Worm (Caenorhabditis elegans) whole organism, L1 larva: ENCODE results near the gene C08E8.10.
A peak's percentile ranks its signal among the peaks of the same experiment; 100 is the strongest.

ENCODE experiments used
- F16B12.6 ChIP-seq: fragments of 150-350 bp; optimal IDR thresholded peaks from 2 replicates; lab custom pipeline; 2014; ENCODE audit warnings: missing biosample characterization, missing genetic modification characterization
- Y116A8C.19 ChIP-seq: sonication (generic microtip); optimal IDR thresholded peaks from 2 replicates; lab custom pipeline; 2016; ENCODE audit warnings: missing compliant biosample characterization, missing genetic modification characterization, borderline replicate concordance
- ama-1 ChIP-seq: fragments of 150-350 bp; optimal IDR thresholded peaks from 2 replicates; lab custom pipeline; 2014
- blmp-1 ChIP-seq: fragments of 150-350 bp; optimal IDR thresholded peaks from 2 replicates; lab custom pipeline; 2014; ENCODE audit warnings: missing biosample characterization, missing genetic modification characterization
- ceh-63 ChIP-seq: fragments of 200-800 bp; sonication (Bioruptor generic); optimal IDR thresholded peaks from 2 replicates; lab custom pipeline; 2018; ENCODE audit warnings: mild to moderate bottlenecking, missing genetic modification characterization, missing compliant biosample characterization
- ceh-88 ChIP-seq: fragments of 200-800 bp; sonication (Bioruptor generic); IDR thresholded peaks from 2 replicates; pipeline ENCODE4 v1.3.6; 2022; ENCODE audit warnings: missing genetic modification characterization, missing compliant biosample characterization
- dpl-1 ChIP-seq, 3 experiments: fragments of 150-350 bp in 2 of 3; sonication (generic microtip) in 1 of 3; optimal IDR thresholded peaks; 2 replicates each; lab custom pipeline; 2014 to 2017; ENCODE audit warnings: missing biosample characterization in 3 of 3, missing genetic modification characterization in 3 of 3, missing genetic modification reagents in 3 of 3
- efl-1 ChIP-seq, 4 experiments: fragments of 150-350 bp; optimal IDR thresholded peaks in 3 of 4; peaks in 1 of 4; 1 replicate in 1 of 4; 2 replicates in 3 of 4; lab custom pipeline; 2014; ENCODE audit warnings: missing biosample characterization in 2 of 4, missing genetic modification characterization in 2 of 4, missing genetic modification reagents in 2 of 4
- efl-3 ChIP-seq: fragments of 200-800 bp; sonication (Bioruptor generic); optimal IDR thresholded peaks from 2 replicates; lab custom pipeline; 2018; ENCODE audit warnings: mild to moderate bottlenecking, missing genetic modification characterization, missing compliant biosample characterization
- elt-2 ChIP-seq: sonication (generic microtip); optimal IDR thresholded peaks from 2 replicates; lab custom pipeline; 2016; ENCODE audit warnings: missing genetic modification characterization, mild to moderate bottlenecking, inconsistent platforms, missing compliant biosample characterization, missing genetic modification reagents
- elt-3 ChIP-seq, 6 experiments: fragments of 150-350 bp in 1 of 6; sonication (generic microtip); optimal IDR thresholded peaks; 2 replicates each; lab custom pipeline; 2017 to 2018; ENCODE audit warnings: missing biosample characterization in 6 of 6, missing genetic modification characterization in 6 of 6, inconsistent platforms in 1 of 6
- ets-5 ChIP-seq: fragments of 200-800 bp; sonication (Bioruptor generic); IDR thresholded peaks from 2 replicates; pipeline ENCODE4 v1.3.6; 2022; ENCODE audit warnings: missing genetic modification characterization, missing compliant biosample characterization
- fkh-10 ChIP-seq: sonication (generic microtip); optimal IDR thresholded peaks from 2 replicates; lab custom pipeline; 2017; ENCODE audit warnings: missing biosample characterization, missing genetic modification reagents, missing genetic modification characterization
- fos-1 ChIP-seq: fragments of 150-350 bp; optimal IDR thresholded peaks from 2 replicates; lab custom pipeline; 2014; ENCODE audit warnings: missing biosample characterization, missing genetic modification characterization
- hlh-4 ChIP-seq: sonication (generic microtip); optimal IDR thresholded peaks from 2 replicates; lab custom pipeline; 2016; ENCODE audit warnings: mild to moderate bottlenecking, missing genetic modification characterization, missing compliant biosample characterization
- jun-1 ChIP-seq: fragments of 150-350 bp; optimal IDR thresholded peaks from 2 replicates; lab custom pipeline; 2014; ENCODE audit warnings: missing biosample characterization, missing genetic modification reagents, missing genetic modification characterization
- lin-13 ChIP-seq: fragments of 150-350 bp; optimal IDR thresholded peaks from 2 replicates; lab custom pipeline; 2014; ENCODE audit warnings: missing biosample characterization, missing genetic modification reagents, missing genetic modification characterization
- lin-35 ChIP-seq, 2 experiments: fragments of 150-350 bp; optimal IDR thresholded peaks; 2 replicates each; lab custom pipeline; 2014; ENCODE audit warnings: missing biosample characterization in 2 of 2, missing genetic modification characterization in 2 of 2, missing genetic modification reagents in 2 of 2
- mdl-1 ChIP-seq, 2 experiments: fragments of 150-350 bp; optimal IDR thresholded peaks; 2 replicates each; lab custom pipeline; 2014 to 2017; ENCODE audit warnings: missing biosample characterization in 2 of 2, missing genetic modification characterization in 2 of 2, inconsistent platforms in 1 of 2
- nhr-11 ChIP-seq: fragments of 150-350 bp; optimal IDR thresholded peaks from 2 replicates; lab custom pipeline; 2014; ENCODE audit warnings: missing biosample characterization, missing genetic modification characterization
- nhr-12 ChIP-seq: sonication (generic microtip); optimal IDR thresholded peaks from 2 replicates; lab custom pipeline; 2017; ENCODE audit warnings: missing biosample characterization, missing genetic modification characterization
- nhr-19 ChIP-seq: fragments of 200-800 bp; sonication (Bioruptor generic); conservative IDR thresholded peaks from 2 replicates; pipeline ENCODE4 v1.3.6; 2022; ENCODE audit warnings: missing genetic modification characterization, missing compliant biosample characterization
- nhr-237 ChIP-seq: fragments of 150-350 bp; optimal IDR thresholded peaks from 2 replicates; lab custom pipeline; 2014; ENCODE audit warnings: missing biosample characterization, missing genetic modification characterization
- nhr-47 ChIP-seq: sonication (generic microtip); optimal IDR thresholded peaks from 2 replicates; lab custom pipeline; 2016; ENCODE audit warnings: mild to moderate bottlenecking, missing genetic modification characterization, moderate library complexity, missing compliant biosample characterization
- nhr-77 ChIP-seq: fragments of 150-350 bp; optimal IDR thresholded peaks from 2 replicates; lab custom pipeline; 2014; ENCODE audit warnings: missing biosample characterization, missing genetic modification characterization
- nhr-84 ChIP-seq: sonication (generic microtip); optimal IDR thresholded peaks from 2 replicates; lab custom pipeline; 2017; ENCODE audit warnings: missing biosample characterization, missing genetic modification characterization
- nhr-85 ChIP-seq: sonication (generic microtip); peaks from one replicate; lab custom pipeline; 2016; ENCODE audit warnings: missing genetic modification characterization, inconsistent platforms, missing compliant biosample characterization
- snu-23 ChIP-seq: sonication (generic microtip); optimal IDR thresholded peaks from 2 replicates; lab custom pipeline; 2016; ENCODE audit warnings: missing genetic modification characterization, missing compliant biosample characterization
- sox-4 ChIP-seq: sonication (generic microtip); optimal IDR thresholded peaks from 2 replicates; lab custom pipeline; 2016; ENCODE audit warnings: missing genetic modification characterization, missing compliant biosample characterization
- sup-37 ChIP-seq: fragments of 200-800 bp; sonication (Bioruptor generic); optimal IDR thresholded peaks from 2 replicates; lab custom pipeline; 2018; ENCODE audit warnings: mild to moderate bottlenecking, missing genetic modification characterization, missing compliant biosample characterization
- tlp-1 ChIP-seq: fragments of 150-350 bp; optimal IDR thresholded peaks from 2 replicates; lab custom pipeline; 2014; ENCODE audit warnings: missing biosample characterization, missing genetic modification characterization
- unc-130 ChIP-seq: fragments of 150-350 bp; optimal IDR thresholded peaks from 2 replicates; lab custom pipeline; 2017; ENCODE audit warnings: missing biosample characterization, missing genetic modification characterization, inconsistent platforms
- unc-62 ChIP-seq: fragments of 150-350 bp; optimal IDR thresholded peaks from 2 replicates; lab custom pipeline; 2014; ENCODE audit warnings: missing biosample characterization, missing genetic modification reagents, missing genetic modification characterization
- unc-86 ChIP-seq: sonication (generic microtip); optimal IDR thresholded peaks from 2 replicates; lab custom pipeline; 2016; ENCODE audit warnings: missing genetic modification characterization, missing compliant biosample characterization
- unc-98 ChIP-seq: fragments of 200-800 bp; sonication (Bioruptor generic); IDR thresholded peaks from 2 replicates; pipeline ENCODE4 v1.3.6; 2022; ENCODE audit warnings: missing genetic modification characterization, missing compliant biosample characterization
- xbp-1 ChIP-seq: sonication (generic microtip); optimal IDR thresholded peaks from 2 replicates; lab custom pipeline; 2016; ENCODE audit warnings: missing genetic modification characterization, missing compliant biosample characterization
- ztf-4 ChIP-seq: fragments of 150-350 bp; optimal IDR thresholded peaks from 2 replicates; lab custom pipeline; 2014; ENCODE audit warnings: missing biosample characterization, missing genetic modification characterization

Gene C08E8.10

DNA sequence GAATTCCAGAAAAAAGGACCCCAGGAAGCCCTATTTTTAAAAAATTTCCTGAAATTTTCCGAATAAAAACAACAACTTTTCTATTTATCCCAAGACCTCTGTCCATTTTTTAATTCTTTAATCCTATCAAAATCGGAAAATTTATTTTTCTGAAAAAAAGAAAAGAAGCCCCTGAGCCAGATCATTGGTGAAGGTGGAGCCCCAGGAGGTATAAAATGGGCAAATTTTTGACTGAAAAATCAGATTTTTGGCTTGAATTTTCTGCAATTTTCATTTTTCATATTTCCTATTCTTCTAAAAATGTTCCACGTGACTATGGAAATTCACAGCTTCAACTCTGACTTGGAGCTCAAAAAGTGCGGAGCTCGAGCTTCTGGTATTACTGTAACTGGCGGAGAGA, 39.1 kb upstream of the C08E8.10 start, which contains the start of gene Y51A2B.8:
TSS of gene Y51A2B.8 (plus strand) at position 301 of the 400 bp plus-strand sequence.
- TF ChIP-seq unc-130 (no peak), nhr-19 (GFP tag; lab: Robert Waterston, UW) (no peak), ets-5 (no peak)

DNA sequence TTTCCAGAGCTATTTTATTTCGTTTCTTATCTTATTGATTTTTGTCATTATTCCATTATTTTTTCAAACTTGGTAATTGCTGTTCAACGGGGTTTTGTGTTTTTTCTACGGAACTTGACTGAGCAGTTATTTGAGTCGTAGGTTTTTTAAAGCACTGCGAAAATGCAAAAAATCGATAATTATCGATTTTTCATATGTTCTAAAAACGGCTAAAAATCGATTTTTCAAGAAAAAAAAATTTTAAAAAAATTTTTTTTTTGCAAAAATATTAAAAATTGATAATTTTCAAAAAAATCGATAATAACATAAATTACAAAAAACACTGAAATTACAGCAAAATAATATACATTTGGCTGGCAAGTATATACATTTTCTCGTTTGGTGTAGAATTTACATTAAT, 35.8 kb upstream of the C08E8.10 start:
- TF ChIP-seq ceh-63 (GFP tag; lab: Kevin White, UChicago) (no peak), ztf-4 (tag; lab: Kevin White, UChicago) (no peak), sup-37 (GFP tag; lab: Kevin White, UChicago) (no peak), unc-130 (no peak), Y116A8C.19 (tag; lab: Kevin White, UChicago) (no peak), lin-35 (GFP tag; optimal IDR thresholded peaks at IDR 0.05; lab: Kevin White, UChicago) (no peak), ama-1 (lab: Kevin White, UChicago) (no peak), sox-4 (tag; lab: Kevin White, UChicago) (no peak), fkh-10 (GFP tag; lab: Kevin White, UChicago) (no peak), nhr-77 (tag; lab: Kevin White, UChicago) (no peak), efl-3 (no peak)

DNA sequence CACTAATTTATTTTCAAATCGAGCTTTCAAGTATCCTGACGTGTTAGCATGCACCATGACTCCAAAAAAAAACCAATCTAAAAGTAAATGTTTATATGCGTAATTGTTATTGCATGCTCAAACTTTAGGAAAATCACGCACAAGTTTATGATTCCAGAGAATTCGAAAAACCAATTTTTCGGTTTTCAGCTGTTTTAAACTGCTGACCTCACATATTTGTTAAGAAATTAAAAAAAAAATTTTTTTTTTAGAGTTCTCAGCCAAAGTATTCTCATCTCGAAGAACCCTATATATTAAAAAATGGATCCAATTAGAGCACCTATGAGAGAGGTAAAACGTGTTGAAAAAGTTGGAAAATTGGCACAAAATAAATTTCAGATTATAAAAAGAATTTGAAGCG, 34.5 kb upstream of the C08E8.10 start, which contains the start of gene Y51A2B.2:
TSS of gene Y51A2B.2 (plus strand) at position 301 of the 400 bp plus-strand sequence.
- TF ChIP-seq nhr-84 (tag; lab: Kevin White, UChicago) (no peak), nhr-85 (no peak), lin-13 (no peak), fos-1 (tag; lab: Kevin White, UChicago) (no peak), efl-3 (no peak), nhr-47 (no peak)

DNA sequence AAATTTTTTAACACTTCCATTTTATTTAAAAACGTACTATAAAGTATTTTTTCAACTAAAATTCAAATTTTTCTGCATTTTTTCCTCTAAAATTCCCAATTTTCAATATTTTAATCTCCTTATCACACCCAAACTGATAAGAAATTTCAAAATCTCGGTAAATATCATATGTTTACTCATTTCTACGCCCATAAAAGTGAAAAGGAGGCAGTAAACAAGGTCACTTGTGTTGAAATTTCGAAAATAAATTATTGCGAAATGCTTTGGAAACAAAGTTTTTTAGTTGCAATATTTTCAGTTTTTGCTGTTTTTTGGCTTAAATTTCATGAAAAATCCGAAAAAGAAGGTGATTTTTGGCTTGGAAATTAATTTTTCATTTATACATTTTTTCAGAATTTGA, 31.9 kb upstream of the C08E8.10 start, which contains the start of gene C08E8.4:
TSS of gene C08E8.4 (plus strand) at position 268 of the 400 bp plus-strand sequence.
- TF ChIP-seq efl-1 (optimal IDR thresholded peaks at IDR 0.05; lab: Kevin White, UChicago) (no peak), efl-1 (GFP tag; optimal IDR thresholded peaks at IDR 0.05 in 1 of 2; lab: Kevin White, UChicago) (no peak), dpl-1 (GFP tag; optimal IDR thresholded peaks at IDR 0.05; lab: Kevin White, UChicago) (no peak), unc-86 (tag; lab: Kevin White, UChicago) (no peak), elt-3 (tag; optimal IDR thresholded peaks at IDR 0.05; lab: Kevin White, UChicago) (peak in 2 of 6 experiments; percentile 23 to 25), unc-62 (GFP tag; lab: Kevin White, UChicago) (no peak), elt-2 (tag; lab: Kevin White, UChicago) (peak; percentile 82), hlh-4 (tag; lab: Kevin White, UChicago) (no peak), lin-35 (GFP tag; optimal IDR thresholded peaks at IDR 0.05; lab: Kevin White, UChicago) (peak in 1 of 2 experiments; percentile 30), nhr-12 (tag; lab: Kevin White, UChicago) (no peak), Y116A8C.19 (tag; lab: Kevin White, UChicago) (no peak), unc-130 (no peak)

DNA sequence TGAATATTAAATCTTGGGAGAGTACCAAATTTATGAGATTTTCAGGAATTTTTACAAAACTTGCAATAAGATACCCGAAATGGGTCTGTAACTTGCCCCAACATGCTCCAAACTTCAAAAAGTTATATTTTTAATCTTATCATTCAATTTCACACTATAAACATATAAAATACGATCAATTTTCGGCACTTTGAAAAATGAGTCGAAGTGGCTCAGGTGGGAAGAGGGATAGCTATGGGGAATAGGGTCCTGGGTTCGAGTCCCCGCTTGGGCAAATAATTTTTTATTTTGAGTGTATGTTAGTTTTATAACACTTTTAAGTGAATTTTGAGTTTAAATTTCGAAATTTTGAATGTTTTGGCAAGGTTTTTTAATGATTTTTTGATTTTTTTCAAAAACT, 31.3 kb upstream of the C08E8.10 start:
- TF ChIP-seq blmp-1 (tag; lab: Kevin White, UChicago) (no peak), unc-130 (no peak), elt-2 (tag; lab: Kevin White, UChicago) (no peak), snu-23 (GFP tag; lab: Kevin White, UChicago) (no peak), elt-3 (tag; optimal IDR thresholded peaks at IDR 0.05; lab: Kevin White, UChicago) (no peak), xbp-1 (no peak), efl-1 (optimal IDR thresholded peaks at IDR 0.05; lab: Kevin White, UChicago) (no peak), efl-1 (GFP tag; optimal IDR thresholded peaks at IDR 0.05 in 1 of 2; lab: Kevin White, UChicago) (no peak)

DNA sequence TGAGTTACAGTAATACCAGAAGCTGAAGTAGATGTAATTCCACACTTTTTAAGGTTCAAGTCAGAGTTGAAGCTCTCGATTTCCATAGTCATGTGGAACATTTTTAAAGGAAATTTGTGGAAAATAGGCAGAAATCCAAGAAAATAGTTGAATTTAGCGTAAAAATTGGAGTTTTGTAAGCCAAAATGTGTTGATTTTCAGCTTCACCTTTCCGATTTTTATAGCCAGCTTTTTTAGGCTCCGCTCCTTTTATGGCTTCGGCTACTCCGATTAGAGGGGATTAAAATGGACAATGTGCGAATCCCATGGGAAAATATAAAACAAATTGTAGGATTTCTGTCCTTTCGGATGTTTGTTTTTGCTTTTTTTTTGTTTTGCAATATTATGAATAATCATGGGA, 28.6 kb upstream of the C08E8.10 start, which contains the start of gene C08E8.6:
TSS of gene C08E8.6 (minus strand) at position 101 of the 400 bp plus-strand sequence.
- no peak for TF ChIP-seq ceh-88
- no peak for TF ChIP-seq sup-37 (GFP tag; lab: Kevin White, UChicago)
- no peak for TF ChIP-seq tlp-1
- no peak for TF ChIP-seq unc-98
- TF ChIP-seq nhr-237 (tag; lab: Kevin White, UChicago), result no peak
- no peak for TF ChIP-seq jun-1
- TF ChIP-seq nhr-11 (tag; lab: Kevin White, UChicago), result no peak
- no peak for TF ChIP-seq mdl-1 (tag; optimal IDR thresholded peaks at IDR 0.05; lab: Kevin White, UChicago)
- no peak for TF ChIP-seq unc-62 (GFP tag; lab: Kevin White, UChicago)
- no peak for TF ChIP-seq F16B12.6 (tag; lab: Kevin White, UChicago)
